Worm (Caenorhabditis elegans) whole organism, L2 larva: ENCODE data around the gene ebax-1.

Experiments
- ZK546.5 ChIP-seq: sonication (generic microtip); optimal IDR thresholded peaks from 2 replicates; lab custom pipeline; 2017; ENCODE audit warnings: missing biosample characterization, missing genetic modification characterization
- aly-2 ChIP-seq: fragments of 150-350 bp; optimal IDR thresholded peaks from 2 replicates; lab custom pipeline; 2014; ENCODE audit warnings: missing biosample characterization, missing genetic modification characterization
- ama-1 ChIP-seq: fragments of 150-350 bp; optimal IDR thresholded peaks from 2 replicates; lab custom pipeline; 2018; ENCODE audit warnings: inconsistent platforms
- blmp-1 ChIP-seq: sonication (generic microtip); optimal IDR thresholded peaks from 2 replicates; lab custom pipeline; 2017; ENCODE audit warnings: missing genetic modification characterization, mild to moderate bottlenecking, missing compliant biosample characterization, antibody characterized with exemption, moderate library complexity; ENCODE audit not compliant: insufficient read depth
- dmd-4 ChIP-seq: sonication (generic microtip); optimal IDR thresholded peaks from 2 replicates; lab custom pipeline; 2017; ENCODE audit warnings: missing biosample characterization, missing genetic modification characterization
- egl-27 ChIP-seq: sonication (generic microtip); optimal IDR thresholded peaks from 3 replicates; lab custom pipeline; 2017; ENCODE audit warnings: missing biosample characterization, missing genetic modification reagents, missing genetic modification characterization
- nhr-23 ChIP-seq: fragments of 150-350 bp; optimal IDR thresholded peaks from 2 replicates; lab custom pipeline; 2014; ENCODE audit warnings: missing biosample characterization, missing genetic modification reagents, missing genetic modification characterization
- nhr-237 ChIP-seq: fragments of 150-350 bp; optimal IDR thresholded peaks from 2 replicates; lab custom pipeline; 2014; ENCODE audit warnings: missing biosample characterization, missing genetic modification characterization
- peb-1 ChIP-seq: fragments of 150-350 bp; optimal IDR thresholded peaks from 2 replicates; lab custom pipeline; 2014; ENCODE audit warnings: missing biosample characterization, missing genetic modification characterization
- unc-55 ChIP-seq: fragments of 150-350 bp; sonication (generic microtip); optimal IDR thresholded peaks from 3 replicates; lab custom pipeline; 2014; ENCODE audit warnings: missing biosample characterization, missing genetic modification reagents, missing genetic modification characterization
- unc-62 ChIP-seq: fragments of 150-350 bp; optimal IDR thresholded peaks from 2 replicates; lab custom pipeline; 2014; ENCODE audit warnings: missing biosample characterization, missing genetic modification reagents, missing genetic modification characterization
- zag-1 ChIP-seq: fragments of 150-350 bp; optimal IDR thresholded peaks from 2 replicates; lab custom pipeline; 2014; ENCODE audit warnings: missing biosample characterization, missing genetic modification characterization

DNA sequence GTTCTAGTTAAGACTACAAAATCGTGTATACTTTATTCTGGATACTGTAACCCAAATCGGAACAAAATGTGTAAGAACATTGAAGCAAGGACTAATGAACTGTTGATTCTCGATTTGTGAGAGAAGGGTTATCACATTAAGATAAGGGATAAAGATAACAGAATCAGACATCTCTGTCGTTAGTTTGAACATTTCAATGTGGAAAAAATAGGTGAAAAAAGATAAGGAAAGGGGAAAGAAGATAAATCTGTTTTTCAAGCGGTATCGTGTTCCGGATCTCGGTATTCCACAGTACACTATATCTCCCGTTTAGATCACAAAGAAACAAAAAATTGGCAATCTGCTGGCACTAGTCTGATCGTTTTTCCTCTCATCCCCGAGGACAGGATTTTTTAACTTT lies 25.7 kb upstream of the ebax-1 start:
- no peak for TF ChIP-seq ama-1 (lab: Kevin White, UChicago)
- TF ChIP-seq unc-62 (GFP tag; lab: Kevin White, UChicago), result no peak
- TF ChIP-seq ZK546.5 (tag; lab: Kevin White, UChicago), result no peak
- no peak for TF ChIP-seq zag-1
- no peak for TF ChIP-seq aly-2 (tag; lab: Kevin White, UChicago)
- TF ChIP-seq nhr-237 (tag; lab: Kevin White, UChicago), result no peak
- peak; percentile 46 for TF ChIP-seq egl-27 (tag; lab: Kevin White, UChicago)
- no peak for TF ChIP-seq nhr-23
- peak; percentile 19 for TF ChIP-seq blmp-1
- no peak for TF ChIP-seq dmd-4
- no peak for TF ChIP-seq unc-55 (GFP tag; lab: Kevin White, UChicago)
- TF ChIP-seq peb-1 (tag; lab: Kevin White, UChicago), result no peak
